Fruit fly (Drosophila melanogaster) whole organism, prepupa: ENCODE data around the gene Osi10a.

Experiments used
- CG10631 ChIP-seq: fragments of 200-800 bp; sonication (Bioruptor generic); optimal IDR thresholded peaks from 2 replicates; lab custom pipeline; 2016; ENCODE audit warnings: missing biosample characterization, missing genetic modification characterization
- CG16779 ChIP-seq: fragments of 200-800 bp; sonication (Bioruptor generic); optimal IDR thresholded peaks from 3 replicates; lab custom pipeline; 2017; ENCODE audit warnings: missing biosample characterization, mild to moderate bottlenecking, missing genetic modification characterization
- Ets21C ChIP-seq: fragments of 200-800 bp; sonication (Bioruptor generic); optimal IDR thresholded peaks from 3 replicates; lab custom pipeline; 2016; ENCODE audit warnings: missing biosample characterization, missing genetic modification characterization
- Ets96B ChIP-seq: fragments of 200-800 bp; optimal IDR thresholded peaks from 2 replicates; lab custom pipeline; 2019; ENCODE audit warnings: missing biosample characterization, mild to moderate bottlenecking, missing genetic modification characterization, moderate library complexity
- Hr39 ChIP-seq: fragments of 200-800 bp; sonication (Bioruptor generic); optimal IDR thresholded peaks from 2 replicates; lab custom pipeline; 2016; ENCODE audit warnings: missing biosample characterization, missing genetic modification characterization
- fd59A ChIP-seq: fragments of 200-800 bp; sonication (Bioruptor generic); optimal IDR thresholded peaks from 2 replicates; lab custom pipeline; 2017; ENCODE audit warnings: missing biosample characterization, mild to moderate bottlenecking, missing genetic modification characterization, missing genetic modification reagents
- fd85E ChIP-seq: fragments of 200-800 bp; sonication (Bioruptor generic); optimal IDR thresholded peaks from 3 replicates; lab custom pipeline; 2016; ENCODE audit warnings: missing biosample characterization, missing genetic modification characterization
- net ChIP-seq: fragments of 200-800 bp; sonication (Bioruptor generic); optimal IDR thresholded peaks from 3 replicates; lab custom pipeline; 2016; ENCODE audit warnings: missing biosample characterization, missing genetic modification characterization
- pdm3 ChIP-seq: fragments of 200-800 bp; sonication (Bioruptor generic); optimal IDR thresholded peaks from 3 replicates; lab custom pipeline; 2016; ENCODE audit warnings: missing biosample characterization, missing genetic modification characterization

DNA sequence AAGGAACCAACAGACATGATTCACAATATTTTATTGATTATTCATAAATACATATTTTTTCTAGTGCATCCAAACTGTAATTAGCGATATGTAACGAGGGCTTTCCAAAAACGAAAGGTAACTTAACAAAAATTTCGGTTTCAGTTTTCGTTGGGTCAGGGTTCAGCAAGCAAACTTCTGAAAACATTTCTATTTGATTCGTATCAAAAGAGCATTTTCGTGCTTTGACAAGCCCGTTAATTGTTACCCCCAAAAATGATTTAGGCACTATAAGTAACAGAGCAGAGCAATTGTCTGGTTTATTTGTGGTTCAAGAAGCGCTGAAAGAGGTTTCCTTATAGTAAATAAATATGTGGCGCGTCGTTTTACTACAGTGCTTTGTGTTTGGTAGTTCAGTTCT lies 2.1 kb downstream of the Osi10a start, which contains the start of gene Osi10b:
- TF ChIP-seq pdm3 (no peak), CG10631 (no peak), Ets21C (GFP tag; lab: Kevin White, UChicago) (no peak), net (GFP tag; lab: Kevin White, UChicago) (no peak), fd85E (GFP tag; lab: Kevin White, UChicago) (no peak), fd59A (GFP tag; lab: Kevin White, UChicago) (no peak), CG16779 (tag; lab: Kevin White, UChicago) (no peak), Ets96B (tag; lab: Kevin White, UChicago) (no peak), Hr39 (GFP tag; lab: Kevin White, UChicago) (no peak)
